Worm (Caenorhabditis elegans) whole organism, young adult: ENCODE data around the gene cft-1.

Experiments
- C06A6.2 ChIP-seq: fragments of 200-800 bp; sonication (Bioruptor generic); conservative IDR thresholded peaks from 2 replicates; pipeline ENCODE4 v1.3.6; 2022; ENCODE audit warnings: missing genetic modification characterization, missing compliant biosample characterization
- D2030.7 ChIP-seq: fragments of 200-800 bp; sonication (Bioruptor generic); IDR thresholded peaks from 2 replicates; pipeline ENCODE4 v1.3.6; 2022; ENCODE audit warnings: missing genetic modification reagents, missing genetic modification characterization, missing compliant biosample characterization
- F10E7.11 ChIP-seq: sonication (generic microtip); optimal IDR thresholded peaks from 2 replicates; lab custom pipeline; 2017; ENCODE audit warnings: mild to moderate bottlenecking, missing genetic modification characterization, moderate library complexity, missing compliant biosample characterization
- F39B2.1 ChIP-seq: fragments of 200-800 bp; sonication (Bioruptor generic); IDR thresholded peaks from 2 replicates; pipeline ENCODE4 v1.3.6; 2022; ENCODE audit warnings: missing genetic modification reagents, missing genetic modification characterization, missing compliant biosample characterization
- K11D2.4 ChIP-seq: fragments of 200-800 bp; sonication (Bioruptor generic); IDR thresholded peaks from 2 replicates; pipeline ENCODE4 v1.3.6; 2022; ENCODE audit warnings: missing genetic modification reagents, missing genetic modification characterization, missing compliant biosample characterization
- T26A5.8 ChIP-seq: sonication (generic microtip); optimal IDR thresholded peaks from 2 replicates; lab custom pipeline; 2016; ENCODE audit warnings: missing genetic modification characterization, missing compliant biosample characterization
- Y53F4B.3 ChIP-seq: fragments of 200-800 bp; sonication (Bioruptor generic); IDR thresholded peaks from 2 replicates; pipeline ENCODE4 v1.3.6; 2022; ENCODE audit warnings: missing genetic modification reagents, missing genetic modification characterization, missing compliant biosample characterization
- Y67H2A.10 ChIP-seq: fragments of 200-800 bp; sonication (Bioruptor generic); conservative IDR thresholded peaks from 2 replicates; pipeline ENCODE4 v1.3.6; 2022; ENCODE audit warnings: missing genetic modification reagents, missing genetic modification characterization, missing compliant biosample characterization
- akir-1 ChIP-seq: fragments of 200-800 bp; sonication (Bioruptor generic); optimal IDR thresholded peaks from 2 replicates; lab custom pipeline; 2018; ENCODE audit warnings: mild to moderate bottlenecking, missing genetic modification characterization, moderate library complexity, missing compliant biosample characterization
- aptf-3 ChIP-seq: fragments of 200-800 bp; sonication (Bioruptor generic); IDR thresholded peaks from 2 replicates; pipeline ENCODE4 v1.3.6; 2022; ENCODE audit warnings: missing genetic modification characterization, missing compliant biosample characterization
- attf-3 ChIP-seq: fragments of 200-800 bp; sonication (Bioruptor generic); conservative IDR thresholded peaks from 2 replicates; pipeline ENCODE4 v1.3.6; 2022; ENCODE audit warnings: missing genetic modification reagents, missing genetic modification characterization, missing compliant biosample characterization
- cebp-1 ChIP-seq, 2 experiments: fragments of 200-800 bp in 1 of 2; sonication (Bioruptor generic) in 1 of 2; sonication (generic microtip) in 1 of 2; IDR thresholded peaks in 1 of 2; optimal IDR thresholded peaks in 1 of 2; 2 replicates each; pipeline versions ENCODE4 v1.3.6 to Lab custom; 2017 to 2022; ENCODE audit warnings: missing compliant biosample characterization in 2 of 2, missing genetic modification characterization in 2 of 2, mild to moderate bottlenecking in 1 of 2, missing genetic modification reagents in 1 of 2, moderate library complexity in 1 of 2
- ceh-100 ChIP-seq: fragments of 200-800 bp; sonication (Bioruptor generic); IDR thresholded peaks from 2 replicates; pipeline ENCODE4 v1.3.6; 2022; ENCODE audit warnings: missing genetic modification reagents, missing genetic modification characterization, missing compliant biosample characterization
- ceh-27 ChIP-seq: fragments of 200-800 bp; sonication (Bioruptor generic); optimal IDR thresholded peaks from 2 replicates; lab custom pipeline; 2018; ENCODE audit warnings: mild to moderate bottlenecking, missing genetic modification characterization, moderate library complexity, missing compliant biosample characterization
- ceh-40 ChIP-seq: fragments of 200-800 bp; sonication (Bioruptor generic); IDR thresholded peaks from 2 replicates; pipeline ENCODE4 v1.3.6; 2022; ENCODE audit warnings: missing genetic modification characterization, missing compliant biosample characterization
- chd-7 ChIP-seq: sonication (generic microtip); optimal IDR thresholded peaks from 2 replicates; lab custom pipeline; 2016; ENCODE audit warnings: mild to moderate bottlenecking, missing genetic modification characterization, moderate library complexity, missing compliant biosample characterization
- die-1 ChIP-seq: sonication (generic microtip); optimal IDR thresholded peaks from 2 replicates; lab custom pipeline; 2016; ENCODE audit warnings: missing genotype, mild to moderate bottlenecking, missing genetic modification characterization, missing compliant biosample characterization
- dpff-1 ChIP-seq: sonication (generic microtip); optimal IDR thresholded peaks from 2 replicates; lab custom pipeline; 2017; ENCODE audit warnings: mild to moderate bottlenecking, missing genetic modification characterization, missing compliant biosample characterization
- hlh-12 ChIP-seq: sonication (generic microtip); optimal IDR thresholded peaks from 2 replicates; lab custom pipeline; 2016; ENCODE audit warnings: missing genetic modification characterization, missing compliant biosample characterization
- lin-40 ChIP-seq: sonication (generic microtip); optimal IDR thresholded peaks from 2 replicates; lab custom pipeline; 2016; ENCODE audit warnings: missing genetic modification characterization, mild to moderate bottlenecking, missing compliant biosample characterization, missing genotype, missing genetic modification reagents
- lin-54 ChIP-seq: fragments of 200-800 bp; sonication (Bioruptor generic); optimal IDR thresholded peaks from 2 replicates; lab custom pipeline; 2018; ENCODE audit warnings: mild to moderate bottlenecking, missing genetic modification characterization, missing compliant biosample characterization
- lir-1 ChIP-seq: fragments of 200-800 bp; sonication (Bioruptor generic); conservative IDR thresholded peaks from 2 replicates; pipeline ENCODE4 v1.3.6; 2022; ENCODE audit warnings: missing genetic modification reagents, missing genetic modification characterization, missing compliant biosample characterization
- lsy-27 ChIP-seq: sonication (generic microtip); optimal IDR thresholded peaks from 2 replicates; lab custom pipeline; 2017; ENCODE audit warnings: missing genetic modification characterization, mild to moderate bottlenecking, missing compliant biosample characterization, antibody characterized with exemption, missing genotype, borderline replicate concordance; ENCODE audit not compliant: insufficient read depth
- madf-10 ChIP-seq: sonication (generic microtip); optimal IDR thresholded peaks from 2 replicates; lab custom pipeline; 2016; ENCODE audit warnings: mild to moderate bottlenecking, missing genetic modification characterization, missing compliant biosample characterization
- madf-8 ChIP-seq: fragments of 200-800 bp; sonication (Bioruptor generic); conservative IDR thresholded peaks from 2 replicates; pipeline ENCODE4 v1.3.6; 2022; ENCODE audit warnings: missing genetic modification reagents, missing genetic modification characterization, missing compliant biosample characterization
- mel-28 ChIP-seq: sonication (generic microtip); optimal IDR thresholded peaks from 2 replicates; lab custom pipeline; 2016; ENCODE audit warnings: borderline replicate concordance, mild to moderate bottlenecking, missing genetic modification characterization, missing compliant biosample characterization
- nhr-120 ChIP-seq: fragments of 200-800 bp; sonication (Bioruptor generic); IDR thresholded peaks from 2 replicates; pipeline ENCODE4 v1.3.6; 2022; ENCODE audit warnings: missing genetic modification characterization, missing compliant biosample characterization
- nhr-179 ChIP-seq: sonication (generic microtip); optimal IDR thresholded peaks from 2 replicates; lab custom pipeline; 2016; ENCODE audit warnings: mild to moderate bottlenecking, missing genetic modification characterization, missing compliant biosample characterization
- nhr-27 ChIP-seq: fragments of 200-800 bp; sonication (Bioruptor generic); optimal IDR thresholded peaks from 2 replicates; lab custom pipeline; 2018; ENCODE audit warnings: mild to moderate bottlenecking, missing genetic modification characterization, moderate library complexity, missing compliant biosample characterization
- pbrm-1 ChIP-seq: fragments of 200-800 bp; sonication (Bioruptor generic); IDR thresholded peaks from 2 replicates; pipeline ENCODE4 v1.3.6; 2022; ENCODE audit warnings: missing genetic modification reagents, missing genetic modification characterization, missing compliant biosample characterization
- rcor-1 ChIP-seq: fragments of 200-800 bp; sonication (Bioruptor generic); IDR thresholded peaks from 2 replicates; pipeline ENCODE4 v1.3.6; 2022; ENCODE audit warnings: missing genetic modification reagents, missing genetic modification characterization, missing compliant biosample characterization
- sdz-38 ChIP-seq: sonication (generic microtip); optimal IDR thresholded peaks from 2 replicates; lab custom pipeline; 2016; ENCODE audit warnings: missing genotype, missing genetic modification characterization, missing compliant biosample characterization
- snpc-1.3 ChIP-seq: sonication (generic microtip); optimal IDR thresholded peaks from 2 replicates; lab custom pipeline; 2017; ENCODE audit warnings: missing genetic modification characterization, mild to moderate bottlenecking, missing compliant biosample characterization, antibody characterized with exemption, moderate library complexity, missing genotype, missing genetic modification reagents; ENCODE audit not compliant: insufficient read depth
- sptf-2 ChIP-seq: fragments of 200-800 bp; sonication (Bioruptor generic); optimal IDR thresholded peaks from 2 replicates; lab custom pipeline; 2018; ENCODE audit warnings: mild to moderate bottlenecking, missing genetic modification characterization, missing compliant biosample characterization
- tbx-9 ChIP-seq: sonication (generic microtip); optimal IDR thresholded peaks from 2 replicates; lab custom pipeline; 2016; ENCODE audit warnings: borderline replicate concordance, missing genetic modification characterization, inconsistent platforms, missing compliant biosample characterization
- unc-130 ChIP-seq: sonication (generic microtip); optimal IDR thresholded peaks from 2 replicates; lab custom pipeline; 2016; ENCODE audit warnings: missing genetic modification reagents, missing genetic modification characterization, missing compliant biosample characterization
- ztf-18 ChIP-seq: sonication (generic microtip); optimal IDR thresholded peaks from 2 replicates; lab custom pipeline; 2016; ENCODE audit warnings: missing genotype, mild to moderate bottlenecking, missing genetic modification characterization, missing compliant biosample characterization

cft-1 gene

DNA sequence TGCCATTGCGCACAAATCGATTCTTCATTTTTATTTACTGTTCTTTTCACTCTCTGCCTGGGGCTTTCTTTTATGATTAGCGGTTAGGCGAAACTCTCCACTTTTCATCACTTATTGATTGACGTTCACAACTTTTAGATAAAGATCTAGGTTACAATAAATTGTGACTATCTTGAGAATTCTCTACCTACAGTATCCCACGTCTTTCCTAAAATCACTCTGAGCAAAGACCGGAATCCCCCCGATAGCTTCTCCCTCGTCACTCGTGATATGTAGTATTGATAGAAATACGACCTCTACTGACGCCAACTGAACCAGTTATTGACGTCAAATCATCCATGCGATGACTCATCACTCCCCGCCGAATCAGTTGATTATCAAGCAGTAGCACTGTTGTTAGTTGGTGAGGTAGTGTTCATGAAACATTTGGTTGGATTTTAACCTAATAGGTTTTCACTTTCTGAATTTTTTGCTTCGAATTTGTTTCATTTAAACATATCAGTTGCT is 16.8 kb upstream of the cft-1 start, which contains the start of gene hir-1:
Gene hir-1, plus strand, starts transcription at position 405 of the 507 bp plus-strand sequence.
- TF ChIP-seq snpc-1.3 (tag; lab: Kevin White, UChicago) (no peak), nhr-120 (GFP tag; lab: Robert Waterston, UW) (no peak), chd-7 (tag; lab: Kevin White, UChicago) (no peak), D2030.7 (no peak), dpff-1 (tag; lab: Kevin White, UChicago) (no peak), F10E7.11 (tag; lab: Kevin White, UChicago) (no peak), Y53F4B.3 (GFP tag; lab: Robert Waterston, UW) (no peak), lin-40 (tag; lab: Kevin White, UChicago) (no peak), lir-1 (GFP tag; lab: Robert Waterston, UW) (no peak), aptf-3 (GFP tag; lab: Robert Waterston, UW) (no peak), die-1 (tag; lab: Kevin White, UChicago) (no peak), T26A5.8 (no peak), nhr-179 (tag; lab: Kevin White, UChicago) (no peak), cebp-1 (GFP tag; IDR thresholded peaks at IDR 0.05; lab: Robert Waterston, UW) (no peak), cebp-1 (tag; optimal IDR thresholded peaks at IDR 0.05; lab: Kevin White, UChicago) (no peak), ztf-18 (no peak), lsy-27 (no peak), ceh-40 (no peak), attf-3 (GFP tag; lab: Robert Waterston, UW) (no peak), ceh-100 (no peak)
- TF ChIP-seq, all 124 proteins: peak for 0

DNA sequence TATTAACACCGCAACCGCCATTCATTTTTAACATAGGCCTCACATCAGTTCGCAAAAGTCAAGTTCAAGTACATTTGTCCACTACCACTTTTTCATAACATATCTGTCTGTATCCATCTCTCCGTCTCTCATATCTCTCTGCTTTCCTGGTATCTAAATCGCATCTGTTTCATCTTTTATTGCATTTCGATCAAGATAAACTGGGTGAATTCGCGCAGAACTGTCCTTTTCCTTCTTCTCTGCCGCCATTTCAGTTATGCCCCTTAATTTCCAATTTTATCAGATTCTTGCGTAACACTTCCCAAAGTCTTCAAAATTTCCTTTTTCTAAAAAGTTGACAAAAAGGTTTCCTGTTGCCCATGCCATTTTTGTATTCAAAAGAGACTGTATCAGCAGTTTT is 15.3 kb upstream of the cft-1 start:
- TF ChIP-seq tbx-9 (tag; lab: Kevin White, UChicago) (no peak), mel-28 (tag; lab: Kevin White, UChicago) (no peak), lsy-27 (no peak), K11D2.4 (GFP tag; lab: Robert Waterston, UW) (no peak), nhr-27 (no peak), D2030.7 (no peak), F39B2.1 (GFP tag; lab: Robert Waterston, UW) (no peak)

DNA sequence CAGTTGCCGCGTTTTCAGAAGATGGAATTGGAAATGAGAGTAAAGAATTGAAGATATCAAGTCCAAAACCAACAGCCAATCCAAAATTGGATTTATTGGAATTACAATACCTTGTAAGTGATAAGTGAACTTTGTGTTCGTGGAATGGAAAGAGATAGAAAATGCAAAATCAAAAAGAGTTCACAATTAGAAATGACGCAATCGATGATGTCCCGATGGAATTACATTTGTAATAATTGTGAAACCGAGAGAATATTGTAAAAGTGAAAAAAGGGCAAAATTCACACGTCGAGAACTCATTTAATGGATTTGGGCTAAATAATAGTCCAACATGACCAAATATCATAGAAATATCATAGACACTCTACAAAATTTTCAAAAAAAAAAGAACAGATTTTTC is 13.4 kb upstream of the cft-1 start:
- TF ChIP-seq unc-130 (GFP tag; lab: Kevin White, UChicago) (no peak), sdz-38 (tag; lab: Kevin White, UChicago) (no peak), sptf-2 (GFP tag; lab: Kevin White, UChicago) (no peak), madf-8 (GFP tag; lab: Robert Waterston, UW) (no peak), lin-54 (GFP tag; lab: Kevin White, UChicago) (no peak), Y53F4B.3 (GFP tag; lab: Robert Waterston, UW) (no peak), hlh-12 (no peak), Y67H2A.10 (GFP tag; lab: Robert Waterston, UW) (no peak), pbrm-1 (GFP tag; lab: Robert Waterston, UW) (no peak), akir-1 (no peak), mel-28 (tag; lab: Kevin White, UChicago) (no peak), F10E7.11 (tag; lab: Kevin White, UChicago) (no peak), madf-10 (no peak)

DNA sequence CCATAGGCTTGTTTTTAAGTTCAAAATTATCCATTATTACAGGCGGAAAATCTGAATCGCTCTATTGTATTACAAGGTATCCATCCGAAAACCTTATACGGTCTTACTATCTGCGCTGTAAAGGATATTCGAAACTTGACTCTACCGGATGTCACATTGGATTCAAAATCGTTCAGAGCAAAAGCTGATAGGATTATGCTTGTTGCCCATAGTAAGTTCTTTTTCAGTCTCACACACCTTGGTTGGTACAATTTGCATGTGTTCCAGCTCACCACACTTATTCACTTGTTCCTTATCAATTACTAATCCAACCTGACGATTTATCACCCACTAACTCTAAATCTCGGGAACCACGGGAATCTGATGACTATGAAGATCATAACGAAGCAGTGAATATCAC is 10.9 kb upstream of the cft-1 start:
- no peak for TF ChIP-seq ceh-27 (GFP tag; lab: Kevin White, UChicago)
- no peak for TF ChIP-seq rcor-1
- TF ChIP-seq C06A6.2 (GFP tag; lab: Robert Waterston, UW) = no peak
- TF ChIP-seq, all 124 proteins: peak for 0
